Fruit fly (Drosophila melanogaster) whole organism, wandering third instar larva: Measurements from ENCODE around the gene Xe7.

ENCODE experiments used
- Abd-B ChIP-seq: fragments of >200 bp; optimal IDR thresholded peaks from 2 replicates; lab custom pipeline; 2017; ENCODE audit warnings: missing biosample characterization, missing genetic modification characterization
- CG9705 ChIP-seq: fragments of 200-800 bp; sonication (Bioruptor generic); optimal IDR thresholded peaks from 2 replicates; lab custom pipeline; 2018; ENCODE audit warnings: missing biosample characterization, mild to moderate bottlenecking, missing genetic modification characterization
- HLH106 ChIP-seq: fragments of 200-800 bp; optimal IDR thresholded peaks from 3 replicates; lab custom pipeline; 2019; ENCODE audit warnings: missing biosample characterization, mild to moderate bottlenecking, missing genetic modification characterization, moderate library complexity
- Hnf4 ChIP-seq: fragments of 200-800 bp; sonication (Bioruptor generic); optimal IDR thresholded peaks from 2 replicates; lab custom pipeline; 2016; ENCODE audit warnings: missing biosample characterization, mild to moderate bottlenecking, missing genetic modification characterization
- Hr78 ChIP-seq: fragments of >200 bp; optimal IDR thresholded peaks from 2 replicates; lab custom pipeline; 2017; ENCODE audit warnings: missing biosample characterization, missing genetic modification characterization
- br ChIP-seq: fragments of 200-800 bp; sonication (Bioruptor generic); optimal IDR thresholded peaks from 2 replicates; lab custom pipeline; 2016; ENCODE audit warnings: missing biosample characterization, missing genetic modification characterization
- brk ChIP-seq: fragments of 200-800 bp; sonication (Bioruptor generic); optimal IDR thresholded peaks from 2 replicates; lab custom pipeline; 2016; ENCODE audit warnings: missing biosample characterization, mild to moderate bottlenecking, missing genetic modification characterization
- dsf ChIP-seq: sonication (Bioruptor generic); optimal IDR thresholded peaks from 2 replicates; lab custom pipeline; 2016; ENCODE audit warnings: missing biosample characterization, missing genetic modification characterization, borderline replicate concordance
- ey ChIP-seq: fragments of 200-800 bp; sonication (Bioruptor generic); optimal IDR thresholded peaks from 2 replicates; lab custom pipeline; 2016; ENCODE audit warnings: missing biosample characterization, missing genetic modification characterization
- fru ChIP-seq: fragments of 200-800 bp; sonication (Bioruptor generic); optimal IDR thresholded peaks from 3 replicates; lab custom pipeline; 2016; ENCODE audit warnings: missing biosample characterization, mild to moderate bottlenecking, missing genetic modification characterization
- psq ChIP-seq: fragments of 200-800 bp; sonication (Bioruptor generic); optimal IDR thresholded peaks from 3 replicates; lab custom pipeline; 2017; ENCODE audit warnings: missing biosample characterization, mild to moderate bottlenecking, missing genetic modification characterization, moderate library complexity
- sage ChIP-seq: fragments of 200-800 bp; sonication (Bioruptor generic); optimal IDR thresholded peaks from 2 replicates; lab custom pipeline; 2016; ENCODE audit warnings: missing biosample characterization, mild to moderate bottlenecking, missing genetic modification characterization
- tai ChIP-seq: sonication (Bioruptor generic); optimal IDR thresholded peaks from 2 replicates; lab custom pipeline; 2016; ENCODE audit warnings: missing biosample characterization, missing genetic modification characterization
- usp ChIP-seq: fragments of >200 bp; optimal IDR thresholded peaks from 2 replicates; lab custom pipeline; 2017; ENCODE audit warnings: missing biosample characterization, missing genetic modification characterization

- TF ChIP-seq br (GFP tag; lab: Kevin White, UChicago) (no peak), Hr78 (GFP tag; lab: Kevin White, UChicago) (no peak), ey (GFP tag; lab: Kevin White, UChicago) (no peak), dsf (GFP tag; lab: Kevin White, UChicago) (no peak), HLH106 (no peak), psq (no peak), brk (GFP tag; lab: Kevin White, UChicago) (no peak), usp (GFP tag; lab: Kevin White, UChicago) (no peak), sage (GFP tag; lab: Kevin White, UChicago) (no peak), CG9705 (GFP tag; lab: Kevin White, UChicago) (no peak), tai (no peak), Abd-B (no peak), fru (GFP tag; lab: Kevin White, UChicago) (no peak), Hnf4 (no peak)
Observed at dm6 chr3R:5694461-5694860, 25.3 kb upstream of the Xe7 start.
